Worm (Caenorhabditis elegans): ENCODE data around the gene gpx-3.

Gene gpx-3

DNA sequence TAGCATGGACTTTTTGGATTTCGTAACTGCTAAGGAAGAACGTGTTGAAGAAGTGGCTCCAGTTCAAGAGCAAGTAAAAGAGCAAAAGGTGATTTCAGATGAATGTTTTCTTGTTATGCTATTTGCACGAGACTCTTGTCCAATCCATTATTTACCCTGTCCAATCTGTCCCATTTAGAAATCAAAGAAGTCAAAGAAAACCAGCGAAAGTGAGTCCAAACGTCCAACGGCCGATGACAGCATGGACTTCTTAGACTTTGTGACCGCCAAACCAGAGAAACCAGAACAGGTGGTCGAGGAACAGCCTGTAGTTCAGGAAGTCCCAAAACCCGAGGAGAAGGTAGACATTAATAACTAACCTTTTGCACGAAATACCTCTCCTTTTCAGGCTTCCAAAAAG lies 32.5 kb upstream of the gpx-3 start:
- no peak for TF ChIP-seq him-1 (tag; optimal IDR thresholded peaks at IDR 0.05)
- no peak for TF ChIP-seq W03F9.2 (tag; optimal IDR thresholded peaks at IDR 0.05)
- no peak for TF ChIP-seq dao-5 (tag; optimal IDR thresholded peaks at IDR 0.05)

- TF ChIP-seq dao-5 (tag; optimal IDR thresholded peaks at IDR 0.05) (no peak), him-1 (tag; optimal IDR thresholded peaks at IDR 0.05) (no peak)
These were observed 31.7 kb upstream of the gpx-3 start for ce11 chrX:9556038-9556437.

ce11 chrX:9560931-9561330 lies 26.8 kb upstream of the gpx-3 start:
- TF ChIP-seq W03F9.2 (tag; optimal IDR thresholded peaks at IDR 0.05) (no peak), dao-5 (tag; optimal IDR thresholded peaks at IDR 0.05) (no peak), him-1 (tag; optimal IDR thresholded peaks at IDR 0.05) (no peak)

- TF ChIP-seq W03F9.2 (tag; optimal IDR thresholded peaks at IDR 0.05): no peak
- TF ChIP-seq dao-5 (tag; optimal IDR thresholded peaks at IDR 0.05): no peak
These were observed 21.9 kb upstream of the gpx-3 start, which contains the start of gene moc-5 for ce11 chrX:9565881-9566280. Gene moc-5, minus strand, starts transcription at chrX:9565981.

ce11 chrX:9566429-9566828 lies 21.3 kb upstream of the gpx-3 start, which contains the start of gene F49E2.2:
Gene F49E2.2, plus strand, starts transcription at chrX:9566729.
- TF ChIP-seq W03F9.2 (tag; optimal IDR thresholded peaks at IDR 0.05): no peak
- TF ChIP-seq him-1 (tag; optimal IDR thresholded peaks at IDR 0.05): no peak
- TF ChIP-seq dao-5 (tag; optimal IDR thresholded peaks at IDR 0.05): no peak

DNA sequence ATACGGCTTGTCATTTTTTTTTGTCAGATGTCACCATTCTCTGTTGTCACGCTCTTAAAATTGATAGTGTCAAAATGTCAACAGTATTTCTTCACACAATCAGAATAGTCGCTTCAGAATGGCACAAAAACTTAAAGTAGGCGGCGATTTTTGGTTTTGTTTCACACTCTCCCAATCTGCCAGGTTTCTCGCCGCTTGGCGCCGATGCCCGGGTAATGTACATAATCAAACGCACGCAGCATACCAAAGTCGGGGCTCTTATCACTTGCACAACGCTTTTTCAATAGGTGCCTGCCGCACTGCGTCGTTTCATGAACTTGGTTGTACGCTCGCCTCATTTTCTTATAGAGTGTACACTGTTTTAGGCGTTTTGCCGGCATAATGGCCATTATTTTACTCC lies 19.2 kb upstream of the gpx-3 start:
- TF ChIP-seq dao-5 (tag; optimal IDR thresholded peaks at IDR 0.05) (no peak), him-1 (tag; optimal IDR thresholded peaks at IDR 0.05) (no peak), W03F9.2 (tag; optimal IDR thresholded peaks at IDR 0.05) (no peak)

DNA sequence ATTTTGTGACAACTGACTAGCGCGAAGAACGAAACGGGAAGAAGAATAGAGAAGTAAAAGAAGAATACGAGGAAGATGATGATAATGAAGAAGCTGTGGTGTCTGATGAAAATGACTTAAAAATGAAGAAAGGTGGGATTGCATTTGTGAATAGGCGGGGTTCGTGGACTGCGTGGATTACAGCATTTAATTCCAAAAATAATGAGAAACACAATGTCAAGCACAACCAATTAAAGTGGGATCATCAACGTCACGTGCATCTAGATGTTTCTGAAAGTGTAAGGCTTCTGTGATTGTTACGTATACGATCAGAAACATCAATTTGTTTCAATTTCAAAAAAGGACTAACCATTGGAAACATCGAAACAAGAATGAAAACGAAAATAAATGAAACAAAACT lies 10.8 kb upstream of the gpx-3 start, which contains the start of gene glb-17:
glb-17 (minus strand) TSS at position 101 of the 400 bp plus-strand sequence.
- no peak for TF ChIP-seq dao-5 (tag; optimal IDR thresholded peaks at IDR 0.05)

- TF ChIP-seq dao-5 (tag; optimal IDR thresholded peaks at IDR 0.05) (no peak), him-1 (tag; optimal IDR thresholded peaks at IDR 0.05) (no peak), W03F9.2 (tag; optimal IDR thresholded peaks at IDR 0.05) (no peak)
These were observed 3.4 kb upstream of the gpx-3 start, which contains the start of gene gpx-5 for ce11 chrX:9584333-9584732. Gene gpx-5, plus strand, starts transcription at chrX:9584668.

DNA sequence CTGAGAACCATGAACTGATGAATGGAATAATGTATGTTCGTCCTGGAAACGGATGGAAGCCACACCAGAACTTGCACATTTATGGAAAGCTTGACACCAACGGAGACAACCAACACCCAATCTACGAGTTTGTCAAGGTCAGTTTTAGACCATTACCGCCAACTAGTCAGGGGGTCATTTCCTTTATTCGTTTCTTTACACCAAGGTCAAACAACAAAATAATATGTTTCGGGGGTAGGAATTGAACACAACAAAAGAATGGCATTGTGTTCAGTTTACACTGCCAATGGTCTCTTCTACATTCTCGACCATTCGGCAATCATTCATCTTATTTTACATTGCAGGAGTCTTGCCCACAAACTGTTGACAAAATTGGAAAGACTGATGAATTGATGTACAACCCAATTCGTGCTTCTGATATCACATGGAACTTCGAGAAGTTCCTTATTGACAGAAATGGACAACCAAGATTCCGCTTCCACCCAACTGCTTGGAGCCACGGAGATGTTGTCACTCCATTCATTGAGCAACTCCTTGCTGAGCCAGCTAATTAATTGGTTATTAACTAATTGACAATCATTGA lies 2.1 kb upstream of the gpx-3 start:
- no peak for TF ChIP-seq him-1 (tag; optimal IDR thresholded peaks at IDR 0.05)
- TF ChIP-seq dao-5 (tag; optimal IDR thresholded peaks at IDR 0.05): no peak
- no peak for TF ChIP-seq W03F9.2 (tag; optimal IDR thresholded peaks at IDR 0.05)

ce11 chrX:9589123-9589522 lies 1.4 kb downstream of the gpx-3 start, which contains the start of gene del-8:
Gene del-8, plus strand, starts transcription at chrX:9589423.
- no peak for TF ChIP-seq him-1 (tag; optimal IDR thresholded peaks at IDR 0.05)
- no peak for TF ChIP-seq dao-5 (tag; optimal IDR thresholded peaks at IDR 0.05)

- TF ChIP-seq W03F9.2 (tag; optimal IDR thresholded peaks at IDR 0.05) (no peak), dao-5 (tag; optimal IDR thresholded peaks at IDR 0.05) (no peak), him-1 (tag; optimal IDR thresholded peaks at IDR 0.05) (no peak)
These were observed 9.6 kb downstream of the gpx-3 start for ce11 chrX:9597299-9597698.

ce11 chrX:9602625-9603024 lies 14.9 kb downstream of the gpx-3 start:
- TF ChIP-seq him-1 (tag; optimal IDR thresholded peaks at IDR 0.05) (no peak), W03F9.2 (tag; optimal IDR thresholded peaks at IDR 0.05) (no peak), dao-5 (tag; optimal IDR thresholded peaks at IDR 0.05) (no peak)

ce11 chrX:9603180-9603579 lies 15.4 kb downstream of the gpx-3 start:
- TF ChIP-seq him-1 (tag; optimal IDR thresholded peaks at IDR 0.05): no peak
- TF ChIP-seq dao-5 (tag; optimal IDR thresholded peaks at IDR 0.05): no peak
- TF ChIP-seq W03F9.2 (tag; optimal IDR thresholded peaks at IDR 0.05): no peak

ce11 chrX:9608127-9608526 lies 20.4 kb downstream of the gpx-3 start:
- TF ChIP-seq him-1 (tag; optimal IDR thresholded peaks at IDR 0.05): no peak
- TF ChIP-seq dao-5 (tag; optimal IDR thresholded peaks at IDR 0.05): no peak
- no peak for TF ChIP-seq W03F9.2 (tag; optimal IDR thresholded peaks at IDR 0.05)

DNA sequence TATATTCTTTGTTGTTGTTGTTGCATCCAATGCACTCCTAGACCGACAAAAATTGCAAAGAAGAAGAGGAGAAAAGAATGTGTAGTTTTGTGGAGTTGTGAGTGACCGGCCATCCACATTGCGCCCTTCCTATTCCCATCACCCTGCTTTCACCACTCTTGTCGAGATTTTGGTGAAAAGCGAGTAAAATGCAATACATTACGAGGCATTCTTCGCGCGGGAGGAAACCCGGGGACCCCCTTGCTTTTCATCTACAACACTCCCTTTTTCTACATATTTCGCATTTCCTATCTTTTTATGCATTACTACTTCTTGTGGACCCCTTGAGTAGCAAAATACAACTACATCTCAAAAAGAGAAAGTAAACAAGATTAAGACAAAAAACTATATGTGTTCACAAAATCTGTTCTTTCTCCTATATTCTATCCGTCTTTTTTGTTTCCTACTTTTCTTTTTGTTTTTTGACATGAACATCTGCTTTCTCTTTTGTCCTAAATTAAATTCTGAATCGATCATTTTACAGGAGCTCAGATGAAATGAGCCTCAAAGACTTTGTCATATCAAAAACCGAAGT lies 22.4 kb downstream of the gpx-3 start, which contains the start of gene C11E4.6:
C11E4.6 (plus strand) TSS at position 524 of the 574 bp plus-strand sequence.
- TF ChIP-seq dao-5 (tag; optimal IDR thresholded peaks at IDR 0.05) (no peak), W03F9.2 (tag; optimal IDR thresholded peaks at IDR 0.05) (no peak), him-1 (tag; optimal IDR thresholded peaks at IDR 0.05) (no peak)
